Fruit fly (Drosophila melanogaster): ENCODE measurements around the gene Mst84Da.

DNA sequence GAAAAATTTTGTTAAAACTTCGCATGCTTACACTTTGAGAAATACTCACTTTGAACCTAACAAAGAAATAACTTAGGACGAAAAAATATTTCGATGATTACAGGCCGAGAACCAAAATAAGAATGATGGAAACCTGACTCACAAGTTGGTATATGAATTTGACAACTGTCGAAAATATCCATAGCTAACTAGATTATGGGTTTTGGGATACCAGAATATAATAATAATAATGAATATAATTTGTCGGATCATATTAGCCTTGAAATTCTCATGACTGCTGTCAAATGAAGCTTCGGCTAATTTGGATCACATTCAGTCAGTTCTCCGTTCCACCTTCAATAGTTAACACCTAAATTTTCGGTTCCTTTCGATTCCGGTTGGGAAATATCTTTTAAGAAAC lies at the start of gene Mst84Da, which contains the start of gene Mst84Db:
- TF ChIP-seq usp (GFP tag; optimal IDR thresholded peaks at IDR 0.05), result no peak
- TF ChIP-seq pan (optimal IDR thresholded peaks at IDR 0.05), result no peak
- TF ChIP-seq psq (optimal IDR thresholded peaks at IDR 0.05), result no peak
- no peak for TF ChIP-seq EcR (GFP tag; optimal IDR thresholded peaks at IDR 0.05)
- TF ChIP-seq Dll (optimal IDR thresholded peaks at IDR 0.05), result no peak
- TF ChIP-seq CG8478 (optimal IDR thresholded peaks at IDR 0.05), result no peak

All from whole organism.